Fruit fly (Drosophila melanogaster): ENCODE data around the gene tx.
A peak's percentile ranks its signal among the peaks of the same experiment; 100 is the strongest.

Gene tx

DNA sequence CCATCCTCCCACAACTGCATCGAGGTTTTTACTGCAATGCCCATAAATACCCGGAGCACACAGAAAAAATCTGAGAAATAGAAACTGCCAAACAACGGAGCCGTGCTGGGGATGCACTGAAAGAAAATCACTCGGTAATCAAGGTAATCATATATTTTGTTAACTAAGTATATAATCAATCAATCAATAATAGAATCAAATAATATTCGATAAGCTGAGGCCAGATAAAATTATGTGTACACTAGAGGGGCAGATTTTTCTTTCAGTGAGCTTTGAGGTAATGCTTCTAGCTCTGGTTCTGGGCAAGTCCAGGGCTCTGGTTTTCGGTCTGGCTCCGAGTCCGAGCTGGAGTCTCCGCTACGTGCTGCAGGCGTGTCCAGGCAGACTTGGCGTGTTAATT, 37.5 kb downstream of the tx start:
- no peak; the same call in 1 of the 3 replicates for TF ChIP-seq fd96Ca (GFP tag; IDR thresholded peaks at IDR 0.05)
- TF ChIP-seq CG14655 (GFP tag; optimal IDR thresholded peaks at IDR 0.05), result peak; percentile 74
- TF ChIP-seq rn (GFP tag; IDR thresholded peaks at IDR 0.05), result no peak
- TF ChIP-seq CG8159 (tag; optimal IDR thresholded peaks at IDR 0.05), result no peak
- no peak for TF ChIP-seq CG9948 (tag; optimal IDR thresholded peaks at IDR 0.05)
- no peak for TF ChIP-seq CG10348 (GFP tag; IDR thresholded peaks at IDR 0.05)
- TF ChIP-seq CG12605 (GFP tag; IDR thresholded peaks at IDR 0.05), result peak; percentile 43; the same call in 1 of the 2 replicates
- no peak for TF ChIP-seq D1 (tag; optimal IDR thresholded peaks at IDR 0.05)
- TF ChIP-seq EcR (GFP tag; optimal IDR thresholded peaks at IDR 0.05), result no peak
- TF ChIP-seq gl (tag; optimal IDR thresholded peaks at IDR 0.05), result no peak
- no peak for TF ChIP-seq CG17806 (tag; optimal IDR thresholded peaks at IDR 0.05)
- peak; percentile 32 for TF ChIP-seq Pif1B (GFP tag; optimal IDR thresholded peaks at IDR 0.05)
- peak; percentile 25 for TF ChIP-seq Pif1A (GFP tag; optimal IDR thresholded peaks at IDR 0.05)
- peak; percentile 70; the same call in 2 of the 3 replicates for TF ChIP-seq CG4496 (GFP tag; IDR thresholded peaks at IDR 0.05)
- TF ChIP-seq CG15710 (tag; optimal IDR thresholded peaks at IDR 0.05), result no peak
- TF ChIP-seq CG13204 (GFP tag; optimal IDR thresholded peaks at IDR 0.05), result no peak
- peak; percentile 45; the same call in 1 of the 2 replicates for TF ChIP-seq CG32121 (GFP tag; IDR thresholded peaks at IDR 0.05)
- TF ChIP-seq Snoo (tag; optimal IDR thresholded peaks at IDR 0.05), result no peak
- TF ChIP-seq Ets98B (GFP tag; IDR thresholded peaks at IDR 0.05), result peak; percentile 56; the same call in 1 of the 2 replicates
- no peak for TF ChIP-seq CG34367 (tag; optimal IDR thresholded peaks at IDR 0.05)
- TF ChIP-seq CG8301 (tag; optimal IDR thresholded peaks at IDR 0.05), result peak; percentile 66

dm6 chr3R:26478644-26479043, 38.1 kb downstream of the tx start:
- TF ChIP-seq CG12605 (GFP tag; IDR thresholded peaks at IDR 0.05), result no peak
- no peak for TF ChIP-seq CG13204 (GFP tag; optimal IDR thresholded peaks at IDR 0.05)
- no peak for TF ChIP-seq gl (tag; optimal IDR thresholded peaks at IDR 0.05)
- no peak for TF ChIP-seq CG34367 (tag; optimal IDR thresholded peaks at IDR 0.05)
- TF ChIP-seq Pif1B (GFP tag; optimal IDR thresholded peaks at IDR 0.05), result no peak
- TF ChIP-seq CG9948 (tag; optimal IDR thresholded peaks at IDR 0.05), result no peak
- TF ChIP-seq Ets98B (GFP tag; IDR thresholded peaks at IDR 0.05), result no peak
- TF ChIP-seq CG32121 (GFP tag; IDR thresholded peaks at IDR 0.05), result no peak
- no peak for TF ChIP-seq fd96Ca (GFP tag; IDR thresholded peaks at IDR 0.05)
- no peak for TF ChIP-seq CG17806 (tag; optimal IDR thresholded peaks at IDR 0.05)
- no peak for TF ChIP-seq CG15710 (tag; optimal IDR thresholded peaks at IDR 0.05)
- no peak for TF ChIP-seq Snoo (tag; optimal IDR thresholded peaks at IDR 0.05)
- no peak for TF ChIP-seq CG8301 (tag; optimal IDR thresholded peaks at IDR 0.05)

DNA sequence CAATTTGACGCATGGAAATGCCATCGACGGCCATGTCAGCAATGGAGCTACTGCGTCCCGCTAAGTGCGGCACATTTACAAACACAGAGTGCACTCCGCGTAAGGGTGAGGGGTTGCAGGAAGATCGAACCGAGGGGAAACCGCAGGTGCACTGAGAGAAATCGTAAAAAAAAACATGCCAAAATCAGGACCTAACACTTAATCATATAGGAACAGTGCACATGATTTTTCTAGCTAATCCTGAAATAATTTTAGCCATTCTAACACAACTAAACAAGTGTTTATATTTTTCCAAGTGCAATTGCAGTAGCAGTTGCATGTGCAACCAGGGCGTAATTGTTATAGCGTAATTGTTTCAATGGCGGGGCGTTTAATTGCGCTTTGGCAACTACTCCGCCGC, 38.6 kb downstream of the tx start:
- TF ChIP-seq CG32121 (GFP tag; IDR thresholded peaks at IDR 0.05) (peak; percentile 48; the same call in 1 of the 2 replicates), EcR (GFP tag; optimal IDR thresholded peaks at IDR 0.05) (no peak), CG9948 (tag; optimal IDR thresholded peaks at IDR 0.05) (peak; percentile 24), CG10348 (GFP tag; IDR thresholded peaks at IDR 0.05) (no peak), Snoo (tag; optimal IDR thresholded peaks at IDR 0.05) (no peak), CG14655 (GFP tag; optimal IDR thresholded peaks at IDR 0.05) (peak; percentile 71), Ets98B (GFP tag; IDR thresholded peaks at IDR 0.05) (peak; percentile 62; the same call in 1 of the 2 replicates), CG15710 (tag; optimal IDR thresholded peaks at IDR 0.05) (no peak), D1 (tag; optimal IDR thresholded peaks at IDR 0.05) (no peak), CG8159 (tag; optimal IDR thresholded peaks at IDR 0.05) (no peak), CG17806 (tag; optimal IDR thresholded peaks at IDR 0.05) (peak; percentile 43), Pif1A (GFP tag; optimal IDR thresholded peaks at IDR 0.05) (peak; percentile 39), CG34367 (tag; optimal IDR thresholded peaks at IDR 0.05) (no peak), CG12605 (GFP tag; IDR thresholded peaks at IDR 0.05) (0 out of 2 replicates have a peak, but pooled peaks have one; percentile 25), gl (tag; optimal IDR thresholded peaks at IDR 0.05) (no peak), rn (GFP tag; IDR thresholded peaks at IDR 0.05) (no peak), Pif1B (GFP tag; optimal IDR thresholded peaks at IDR 0.05) (no peak), CG13204 (GFP tag; optimal IDR thresholded peaks at IDR 0.05) (no peak), CG8301 (tag; optimal IDR thresholded peaks at IDR 0.05) (peak; percentile 60), fd96Ca (GFP tag; IDR thresholded peaks at IDR 0.05) (peak; percentile 75), CG4496 (GFP tag; IDR thresholded peaks at IDR 0.05) (peak; percentile 76)

DNA sequence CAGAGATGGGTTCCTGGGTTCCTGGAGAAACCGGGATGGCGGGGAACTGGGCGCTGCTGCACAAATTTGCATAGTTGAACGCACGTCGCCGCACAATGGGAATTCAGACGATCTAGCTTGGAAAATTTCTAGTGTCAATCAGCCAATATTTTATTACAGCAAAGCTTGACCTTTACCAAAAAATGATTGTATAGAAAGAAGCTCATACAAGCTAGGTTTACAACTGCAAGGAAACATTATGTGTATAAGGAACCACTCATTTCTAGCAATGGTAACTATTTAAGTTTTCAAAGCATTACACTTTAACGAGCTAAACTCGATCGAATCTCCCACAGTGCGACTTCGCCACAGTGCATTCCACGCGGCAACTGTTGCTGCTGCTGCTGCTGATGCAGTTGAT, 39.8 kb downstream of the tx start:
- TF ChIP-seq CG8301 (tag; optimal IDR thresholded peaks at IDR 0.05) (peak; percentile 49), CG15710 (tag; optimal IDR thresholded peaks at IDR 0.05) (no peak), CG14655 (GFP tag; optimal IDR thresholded peaks at IDR 0.05) (peak; percentile 57)

DNA sequence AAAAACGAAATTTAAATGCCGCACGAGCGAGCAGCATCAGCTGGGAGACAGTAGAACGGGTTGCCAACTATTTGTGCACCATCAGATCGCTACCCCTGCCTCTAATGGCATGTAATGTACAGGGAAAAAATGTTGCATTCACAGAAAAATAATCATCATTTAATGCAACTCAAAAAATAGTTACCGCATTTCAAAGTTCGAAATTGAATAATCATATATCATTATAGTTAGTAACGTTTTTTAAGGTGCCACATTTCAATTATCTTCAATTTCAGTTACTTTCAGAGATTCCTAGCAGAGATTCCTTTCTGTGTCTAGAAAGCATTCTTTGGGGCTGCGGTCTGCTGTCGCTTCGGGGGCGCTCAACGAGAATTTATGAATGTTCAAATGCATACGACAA, 40.7 kb downstream of the tx start:
- no peak; the same call in 2 of the 3 replicates for TF ChIP-seq CG4496 (GFP tag; IDR thresholded peaks at IDR 0.05)
- no peak for TF ChIP-seq EcR (GFP tag; optimal IDR thresholded peaks at IDR 0.05)
- no peak for TF ChIP-seq CG32121 (GFP tag; IDR thresholded peaks at IDR 0.05)
- TF ChIP-seq D1 (tag; optimal IDR thresholded peaks at IDR 0.05), result no peak
- peak; percentile 73 for TF ChIP-seq CG8301 (tag; optimal IDR thresholded peaks at IDR 0.05)
- no peak for TF ChIP-seq CG12605 (GFP tag; IDR thresholded peaks at IDR 0.05)
- TF ChIP-seq Pif1B (GFP tag; optimal IDR thresholded peaks at IDR 0.05), result no peak
- peak; percentile 68 for TF ChIP-seq CG14655 (GFP tag; optimal IDR thresholded peaks at IDR 0.05)
- TF ChIP-seq CG13204 (GFP tag; optimal IDR thresholded peaks at IDR 0.05), result no peak
- TF ChIP-seq fd96Ca (GFP tag; IDR thresholded peaks at IDR 0.05), result no peak
- TF ChIP-seq CG8159 (tag; optimal IDR thresholded peaks at IDR 0.05), result no peak
- TF ChIP-seq Pif1A (GFP tag; optimal IDR thresholded peaks at IDR 0.05), result peak; percentile 10
- TF ChIP-seq CG15710 (tag; optimal IDR thresholded peaks at IDR 0.05), result no peak
- no peak for TF ChIP-seq CG17806 (tag; optimal IDR thresholded peaks at IDR 0.05)
- TF ChIP-seq Snoo (tag; optimal IDR thresholded peaks at IDR 0.05), result no peak
- no peak for TF ChIP-seq CG10348 (GFP tag; IDR thresholded peaks at IDR 0.05)
- TF ChIP-seq CG9948 (tag; optimal IDR thresholded peaks at IDR 0.05), result no peak
- no peak for TF ChIP-seq gl (tag; optimal IDR thresholded peaks at IDR 0.05)
- no peak for TF ChIP-seq CG34367 (tag; optimal IDR thresholded peaks at IDR 0.05)
- TF ChIP-seq Ets98B (GFP tag; IDR thresholded peaks at IDR 0.05), result no peak
- TF ChIP-seq rn (GFP tag; IDR thresholded peaks at IDR 0.05), result no peak

Measured in whole organism, pupa.